Fruit fly (Drosophila melanogaster): ENCODE results near the gene Dnaaf6.

Dnaaf6 gene

DNA sequence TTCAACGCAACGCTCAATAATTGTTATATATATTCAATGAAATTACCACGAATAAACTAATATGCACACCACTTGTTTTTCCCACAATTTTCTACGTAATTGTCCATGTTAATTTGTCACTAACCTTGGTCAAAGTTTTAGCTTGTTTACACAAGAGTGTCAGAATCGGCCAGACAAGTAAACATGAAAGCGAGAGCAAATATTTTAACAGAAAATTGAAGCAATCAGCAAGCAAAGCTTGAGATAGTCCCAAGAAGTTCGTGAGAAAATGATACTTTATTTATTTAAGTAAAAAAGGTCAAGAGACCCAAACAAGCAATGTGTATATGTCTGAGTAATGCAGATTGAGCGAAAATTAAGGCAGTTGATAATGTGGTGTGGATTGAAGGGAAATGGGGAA is 23.5 kb downstream of the Dnaaf6 start (continued):
- TF ChIP-seq Mes4 (GFP tag; optimal IDR thresholded peaks at IDR 0.05) = peak; percentile 12
- 0 out of 2 replicates have a peak, but pooled peaks have one; percentile 26 for TF ChIP-seq Ada2b (GFP tag; IDR thresholded peaks at IDR 0.05)
- TF ChIP-seq CG1792 (GFP tag; optimal IDR thresholded peaks at IDR 0.05) = peak; percentile 74
- no peak for TF ChIP-seq CkIIα-i1 (GFP tag; IDR thresholded peaks at IDR 0.05)
- TF ChIP-seq pan (optimal IDR thresholded peaks at IDR 0.05) = no peak
- peak in 1 of 2 experiments; percentile 62 for TF ChIP-seq pan (GFP tag; optimal IDR thresholded peaks at IDR 0.05 in 1 of 2, IDR thresholded peaks at IDR 0.05 in 1 of 2)
- peak; percentile 48; the same call in 1 of the 2 replicates for TF ChIP-seq CG16779 (GFP tag; IDR thresholded peaks at IDR 0.05)
- TF ChIP-seq pzg (GFP tag; optimal IDR thresholded peaks at IDR 0.05) = no peak
- TF ChIP-seq CG6813 (GFP tag; optimal IDR thresholded peaks at IDR 0.05) = peak; percentile 50
- TF ChIP-seq disco-r (GFP tag; optimal IDR thresholded peaks at IDR 0.05) = no peak
- peak; percentile 65 for TF ChIP-seq mirr (GFP tag; optimal IDR thresholded peaks at IDR 0.05)
- peak; percentile 32 for TF ChIP-seq her (GFP tag; optimal IDR thresholded peaks at IDR 0.05)
- TF ChIP-seq CG1233 (GFP tag; optimal IDR thresholded peaks at IDR 0.05) = peak; percentile 52
- TF ChIP-seq CG31388 (GFP tag; optimal IDR thresholded peaks at IDR 0.05) = no peak
- TF ChIP-seq Max (GFP tag; optimal IDR thresholded peaks at IDR 0.05) = peak; percentile 51
- TF ChIP-seq gsb (GFP tag; IDR thresholded peaks at IDR 0.05) = no peak
- peak; percentile 59 for TF ChIP-seq CG17568 (GFP tag; optimal IDR thresholded peaks at IDR 0.05)
- TF ChIP-seq CG13424 (tag; optimal IDR thresholded peaks at IDR 0.05) = peak; percentile 6
- TF ChIP-seq CG10321 (GFP tag; IDR thresholded peaks at IDR 0.05) = peak; percentile 67; the same call in 1 of the 2 replicates
- TF ChIP-seq CG17385 (GFP tag; optimal IDR thresholded peaks at IDR 0.05) = peak; percentile 19
- peak; percentile 5 for TF ChIP-seq vfl (GFP tag; optimal IDR thresholded peaks at IDR 0.05)
- no peak for TF ChIP-seq Drgx (GFP tag; IDR thresholded peaks at IDR 0.05)
- TF ChIP-seq Sox100B (GFP tag; optimal IDR thresholded peaks at IDR 0.05) = no peak
- TF ChIP-seq CG6683 (GFP tag; optimal IDR thresholded peaks at IDR 0.05) = no peak
- no peak for TF ChIP-seq onecut (GFP tag; IDR thresholded peaks at IDR 0.05)
- no peak for TF ChIP-seq CG1529 (GFP tag; optimal IDR thresholded peaks at IDR 0.05)
- no peak for TF ChIP-seq CG9797 (GFP tag; optimal IDR thresholded peaks at IDR 0.05)
- TF ChIP-seq inv (GFP tag; IDR thresholded peaks at IDR 0.05; ENCODE audit: partially characterized antibody) = no peak
- peak; percentile 33 for TF ChIP-seq kay (GFP tag; optimal IDR thresholded peaks at IDR 0.05)
- no peak for TF ChIP-seq CG3163 (GFP tag; optimal IDR thresholded peaks at IDR 0.05)
- peak; percentile 83 for TF ChIP-seq lab (GFP tag; optimal IDR thresholded peaks at IDR 0.05)
- peak; percentile 12 for TF ChIP-seq Dip3 (GFP tag; optimal IDR thresholded peaks at IDR 0.05)
- TF ChIP-seq corto (GFP tag; optimal IDR thresholded peaks at IDR 0.05) = no peak
- no peak for TF ChIP-seq pb (GFP tag; optimal IDR thresholded peaks at IDR 0.05)
- TF ChIP-seq CG11247 (GFP tag; IDR thresholded peaks at IDR 0.05) = peak; percentile 69
- TF ChIP-seq pho (GFP tag; optimal IDR thresholded peaks at IDR 0.05) = peak; percentile 46
- no peak; the same call in 1 of the 2 replicates for TF ChIP-seq CG32532 (GFP tag; IDR thresholded peaks at IDR 0.05)
- no peak for TF ChIP-seq en (GFP tag; optimal IDR thresholded peaks at IDR 0.05)
- peak; percentile 37 for TF ChIP-seq CG10654 (GFP tag; optimal IDR thresholded peaks at IDR 0.05)
- no peak for TF ChIP-seq dm (GFP tag; optimal IDR thresholded peaks at IDR 0.05)
- peak; percentile 53 for TF ChIP-seq tio (GFP tag; optimal IDR thresholded peaks at IDR 0.05)
- TF ChIP-seq sisA (GFP tag; IDR thresholded peaks at IDR 0.05) = no peak
- TF ChIP-seq fd96Cb (tag; optimal IDR thresholded peaks at IDR 0.05) = no peak
- TF ChIP-seq CG12659 (GFP tag; optimal IDR thresholded peaks at IDR 0.05) = peak; percentile 44
- TF ChIP-seq zfh1 (GFP tag; IDR thresholded peaks at IDR 0.05) = no peak
- no peak for TF ChIP-seq stwl (tag; optimal IDR thresholded peaks at IDR 0.05)
- TF ChIP-seq CG13296 (GFP tag; optimal IDR thresholded peaks at IDR 0.05) = peak; percentile 59
- peak; percentile 46 for TF ChIP-seq CG11504 (tag; optimal IDR thresholded peaks at IDR 0.05)
- TF ChIP-seq CG18011 (GFP tag; optimal IDR thresholded peaks at IDR 0.05) = peak; percentile 22
- TF ChIP-seq scrt (GFP tag; optimal IDR thresholded peaks at IDR 0.05) = peak; percentile 32
- no peak for TF ChIP-seq lov (optimal IDR thresholded peaks at IDR 0.05)
- no peak for TF ChIP-seq lov (GFP tag; IDR thresholded peaks at IDR 0.05)
